Fruit fly (Drosophila melanogaster) whole organism, embryonic: ENCODE results near the gene CG13114.

Experiments
- B-H2 ChIP-seq: fragments of 200-800 bp; sonication (Bioruptor generic); optimal IDR thresholded peaks from 2 replicates; lab custom pipeline; 2018; ENCODE audit warnings: missing biosample characterization, mild to moderate bottlenecking, missing genetic modification characterization
- BtbVII ChIP-seq: fragments of 200-800 bp; sonication (Bioruptor generic); optimal IDR thresholded peaks from 3 replicates; lab custom pipeline; 2017; ENCODE audit warnings: missing biosample characterization, mild to moderate bottlenecking, missing genetic modification characterization
- CG10209 ChIP-seq: fragments of 200-800 bp; sonication (Bioruptor generic); optimal IDR thresholded peaks from 3 replicates; lab custom pipeline; 2017; ENCODE audit warnings: missing biosample characterization, mild to moderate bottlenecking, missing genetic modification characterization, missing genetic modification reagents
- CG10959 ChIP-seq: fragments of 200-800 bp; sonication (Bioruptor generic); IDR thresholded peaks from 2 replicates; pipeline ENCODE4 v1.3.6; 2022; ENCODE audit warnings: missing biosample characterization, missing genetic modification characterization
- CG11456 ChIP-seq: fragments of 200-800 bp; sonication (Bioruptor generic); IDR thresholded peaks from 3 replicates; pipeline ENCODE4 v1.3.6; 2022; ENCODE audit warnings: missing biosample characterization, missing genetic modification characterization
- CG11504 ChIP-seq: fragments of 200-800 bp; sonication (Bioruptor generic); optimal IDR thresholded peaks from 3 replicates; lab custom pipeline; 2019; ENCODE audit warnings: missing biosample characterization, mild to moderate bottlenecking, missing genetic modification characterization, moderate library complexity
- CG11695 ChIP-seq: fragments of 200-800 bp; sonication (Bioruptor generic); IDR thresholded peaks from 3 replicates; pipeline ENCODE4 v1.3.6; 2022; ENCODE audit warnings: missing biosample characterization, missing genetic modification characterization
- CG1233 ChIP-seq: fragments of 200-800 bp; sonication (Bioruptor generic); optimal IDR thresholded peaks from 4 replicates; lab custom pipeline; 2018; ENCODE audit warnings: missing biosample characterization, mild to moderate bottlenecking, missing genetic modification characterization
- CG12744 ChIP-seq: fragments of 200-800 bp; sonication (Bioruptor generic); optimal IDR thresholded peaks from 2 replicates; lab custom pipeline; 2016; ENCODE audit warnings: missing biosample characterization, missing genetic modification characterization
- CG15514 ChIP-seq: fragments of 200-800 bp; sonication (Bioruptor generic); optimal IDR thresholded peaks from 3 replicates; lab custom pipeline; 2017; ENCODE audit warnings: missing biosample characterization, missing genetic modification characterization, mild to moderate bottlenecking, moderate library complexity, missing genetic modification reagents
- CG17802 ChIP-seq: fragments of 200-800 bp; sonication (Bioruptor generic); optimal IDR thresholded peaks from 2 replicates; lab custom pipeline; 2018; ENCODE audit warnings: missing biosample characterization, mild to moderate bottlenecking, missing genetic modification characterization, moderate library complexity
- CG18011 ChIP-seq: fragments of 200-800 bp; sonication (Bioruptor generic); optimal IDR thresholded peaks from 2 replicates; lab custom pipeline; 2017; ENCODE audit warnings: missing biosample characterization, missing genetic modification characterization, mild to moderate bottlenecking, moderate library complexity, missing genotype
- CG18599 ChIP-seq: fragments of 200-800 bp; sonication (Bioruptor generic); optimal IDR thresholded peaks from 3 replicates; lab custom pipeline; 2017; ENCODE audit warnings: missing biosample characterization, missing genetic modification characterization, mild to moderate bottlenecking, moderate library complexity, missing genetic modification reagents
- CG2116 ChIP-seq: fragments of 200-800 bp; sonication (Bioruptor generic); optimal IDR thresholded peaks from 3 replicates; lab custom pipeline; 2018; ENCODE audit warnings: missing biosample characterization, mild to moderate bottlenecking, missing genetic modification characterization
- CG2120 ChIP-seq: fragments of 200-800 bp; sonication (Bioruptor generic); optimal IDR thresholded peaks from 3 replicates; lab custom pipeline; 2016; ENCODE audit warnings: missing biosample characterization, missing genetic modification characterization
- CG2199 ChIP-seq: fragments of 200-800 bp; sonication (Bioruptor generic); IDR thresholded peaks from 3 replicates; pipeline ENCODE4 v1.3.6; 2022; ENCODE audit warnings: missing biosample characterization, missing genetic modification characterization
- CG3163 ChIP-seq: fragments of 200-800 bp; sonication (Bioruptor generic); optimal IDR thresholded peaks from 3 replicates; lab custom pipeline; 2016; ENCODE audit warnings: missing biosample characterization, missing genetic modification characterization
- CG3281 ChIP-seq: fragments of 200-800 bp; sonication (Bioruptor generic); optimal IDR thresholded peaks from 3 replicates; lab custom pipeline; 2017; ENCODE audit warnings: missing biosample characterization, mild to moderate bottlenecking, missing genetic modification characterization
- CG34376 ChIP-seq: fragments of 200-800 bp; sonication (Bioruptor generic); optimal IDR thresholded peaks from 2 replicates; lab custom pipeline; 2018; ENCODE audit warnings: missing biosample characterization, mild to moderate bottlenecking, missing genetic modification characterization
- CG3847 ChIP-seq: fragments of 200-800 bp; sonication (Bioruptor generic); IDR thresholded peaks from 2 replicates; pipeline ENCODE4 v1.3.6; 2022; ENCODE audit warnings: missing biosample characterization, missing genetic modification characterization
- CG3995 ChIP-seq: fragments of 200-800 bp; sonication (Bioruptor generic); optimal IDR thresholded peaks from 3 replicates; lab custom pipeline; 2016; ENCODE audit warnings: missing biosample characterization, missing genetic modification characterization
- CG4328 ChIP-seq: fragments of 200-800 bp; sonication (Bioruptor generic); optimal IDR thresholded peaks from 3 replicates; lab custom pipeline; 2017; ENCODE audit warnings: missing biosample characterization, missing genetic modification reagents, missing genetic modification characterization
- CG4707 ChIP-seq: fragments of 200-800 bp; sonication (Bioruptor generic); optimal IDR thresholded peaks from 2 replicates; lab custom pipeline; 2018; ENCODE audit warnings: missing biosample characterization, mild to moderate bottlenecking, missing genetic modification characterization, moderate library complexity
- CG4854 ChIP-seq: fragments of 200-800 bp; sonication (Bioruptor generic); optimal IDR thresholded peaks from 2 replicates; lab custom pipeline; 2016; ENCODE audit warnings: missing biosample characterization, missing genetic modification characterization, inconsistent platforms
- CG6683 ChIP-seq: fragments of 200-800 bp; sonication (Bioruptor generic); optimal IDR thresholded peaks from 2 replicates; lab custom pipeline; 2017; ENCODE audit warnings: missing biosample characterization, mild to moderate bottlenecking, missing genetic modification characterization, missing genetic modification reagents
- CG6765 ChIP-seq: fragments of 200-800 bp; sonication (Bioruptor generic); optimal IDR thresholded peaks from 3 replicates; lab custom pipeline; 2017; ENCODE audit warnings: missing biosample characterization, mild to moderate bottlenecking, missing genetic modification characterization
- CG7556 ChIP-seq: fragments of 200-800 bp; sonication (Bioruptor generic); optimal IDR thresholded peaks from 2 replicates; lab custom pipeline; 2017; ENCODE audit warnings: missing biosample characterization, mild to moderate bottlenecking, missing genetic modification characterization
- CHES-1-like ChIP-seq: fragments of 200-800 bp; sonication (Bioruptor generic); optimal IDR thresholded peaks from 2 replicates; lab custom pipeline; 2016; ENCODE audit warnings: missing biosample characterization, missing genetic modification characterization
- CkIIα-i1 ChIP-seq: fragments of 200-800 bp; sonication (Bioruptor generic); IDR thresholded peaks from 2 replicates; pipeline ENCODE4 v1.3.6; 2022; ENCODE audit warnings: missing biosample characterization, missing genetic modification characterization
- Dref ChIP-seq: fragments of 200-800 bp; sonication (Bioruptor generic); IDR thresholded peaks from 2 replicates; pipeline ENCODE4 v1.3.6; 2022; ENCODE audit warnings: missing biosample characterization, missing genetic modification characterization
- E2f2 ChIP-seq: fragments of 200-800 bp; sonication (Bioruptor generic); IDR thresholded peaks from 2 replicates; pipeline ENCODE4 v1.3.6; 2022; ENCODE audit warnings: missing biosample characterization, missing genetic modification characterization
- H15 ChIP-seq: fragments of 200-800 bp; sonication (Bioruptor generic); IDR thresholded peaks from 3 replicates; pipeline ENCODE4 v1.3.6; 2022; ENCODE audit warnings: missing biosample characterization, missing genetic modification characterization
- H2.0 ChIP-seq: fragments of 200-800 bp; sonication (Bioruptor generic); IDR thresholded peaks from 2 replicates; pipeline ENCODE4 v1.3.6; 2022; ENCODE audit warnings: missing biosample characterization, missing genetic modification characterization
- HHEX ChIP-seq: fragments of 200-800 bp; sonication (Bioruptor generic); optimal IDR thresholded peaks from 3 replicates; lab custom pipeline; 2017; ENCODE audit warnings: missing biosample characterization, mild to moderate bottlenecking, missing genetic modification characterization, missing genetic modification reagents
- Hmr ChIP-seq: fragments of 200-800 bp; sonication (Bioruptor generic); optimal IDR thresholded peaks from 3 replicates; lab custom pipeline; 2017; ENCODE audit warnings: mild to moderate bottlenecking, missing biosample characterization, missing genetic modification reagents, missing genetic modification characterization
- Lpt ChIP-seq: fragments of >200 bp; optimal IDR thresholded peaks from 2 replicates; lab custom pipeline; 2018; ENCODE audit warnings: missing biosample characterization, missing genetic modification characterization
- Rfx ChIP-seq: fragments of 200-800 bp; sonication (Bioruptor generic); IDR thresholded peaks from 2 replicates; pipeline ENCODE4 v1.3.6; 2022; ENCODE audit warnings: missing biosample characterization, missing genetic modification characterization
- Vsx1 ChIP-seq: fragments of 200-800 bp; sonication (Bioruptor generic); optimal IDR thresholded peaks from 2 replicates; lab custom pipeline; 2017; ENCODE audit warnings: missing biosample characterization, mild to moderate bottlenecking, missing genetic modification characterization, missing genetic modification reagents
- ap ChIP-seq: fragments of 200-800 bp; sonication (Bioruptor generic); IDR thresholded peaks from 2 replicates; pipeline ENCODE4 v1.3.6; 2022; ENCODE audit warnings: missing biosample characterization, missing genetic modification characterization
- caup ChIP-seq: fragments of 200-800 bp; sonication (Bioruptor generic); optimal IDR thresholded peaks from 3 replicates; lab custom pipeline; 2017; ENCODE audit warnings: missing biosample characterization, mild to moderate bottlenecking, missing genetic modification characterization, moderate library complexity; ENCODE audit not compliant: severe bottlenecking
- dm ChIP-seq: fragments of 200-800 bp; sonication (Bioruptor generic); optimal IDR thresholded peaks from 3 replicates; lab custom pipeline; 2016; ENCODE audit warnings: missing biosample characterization, missing genetic modification characterization
- eyg ChIP-seq: fragments of 200-800 bp; sonication (Bioruptor generic); optimal IDR thresholded peaks from 3 replicates; lab custom pipeline; 2016; ENCODE audit warnings: missing biosample characterization, missing genetic modification characterization
- jing ChIP-seq: fragments of 200-800 bp; sonication (Bioruptor generic); optimal IDR thresholded peaks from 2 replicates; lab custom pipeline; 2018; ENCODE audit warnings: missing biosample characterization, mild to moderate bottlenecking, missing genetic modification characterization
- kni ChIP-seq: fragments of 200-800 bp; sonication (Bioruptor generic); optimal IDR thresholded peaks from 3 replicates; lab custom pipeline; 2017; ENCODE audit warnings: mild to moderate bottlenecking, missing biosample characterization, missing genetic modification reagents, missing genetic modification characterization
- lab ChIP-seq: fragments of 200-800 bp; sonication (Bioruptor generic); optimal IDR thresholded peaks from 3 replicates; lab custom pipeline; 2017; ENCODE audit warnings: missing biosample characterization, missing genetic modification characterization, mild to moderate bottlenecking, moderate library complexity, missing genetic modification reagents
- pho ChIP-seq: fragments of 200-800 bp; sonication (Bioruptor generic); optimal IDR thresholded peaks from 2 replicates; lab custom pipeline; 2016; ENCODE audit warnings: missing biosample characterization, missing genetic modification characterization
- sc ChIP-seq, 3 experiments: fragments of >200 bp in 2 of 3; fragments of 200-800 bp in 1 of 3; sonication (Bioruptor generic) in 1 of 3; optimal IDR thresholded peaks; 2 replicates in 2 of 3; 3 replicates in 1 of 3; lab custom pipeline; 2017; ENCODE audit warnings: mild to moderate bottlenecking in 1 of 3, missing biosample characterization in 1 of 3, missing genetic modification characterization in 1 of 3, missing genetic modification reagents in 1 of 3
- so ChIP-seq: fragments of 200-800 bp; sonication (Bioruptor generic); IDR thresholded peaks from 3 replicates; pipeline ENCODE4 v1.3.6; 2022; ENCODE audit warnings: missing biosample characterization, missing genetic modification characterization
- sob ChIP-seq: fragments of 200-800 bp; sonication (Bioruptor generic); IDR thresholded peaks from 2 replicates; pipeline ENCODE4 v1.3.6; 2022; ENCODE audit warnings: missing biosample characterization, missing genetic modification characterization
- trh ChIP-seq: fragments of 200-800 bp; sonication (Bioruptor generic); optimal IDR thresholded peaks from 2 replicates; lab custom pipeline; 2016; ENCODE audit warnings: missing biosample characterization, missing genetic modification characterization

The CG13114 gene

dm6 chr2L:9509653-9510052 is 36.0 kb upstream of the CG13114 start (continued):
- TF ChIP-seq jing (GFP tag; lab: Kevin White, UChicago) (no peak), CG3163 (GFP tag; lab: Kevin White, UChicago) (no peak), pho (GFP tag; lab: Kevin White, UChicago) (peak; percentile 21), B-H2 (GFP tag; lab: Kevin White, UChicago) (no peak), trh (GFP tag; lab: Kevin White, UChicago) (no peak), CG18599 (GFP tag; lab: Kevin White, UChicago) (peak; percentile 48), CG11456 (GFP tag; lab: Robert Waterston, UW) (no peak), caup (peak; percentile 60), CkIIα-i1 (no peak), CG7556 (GFP tag; lab: Kevin White, UChicago) (peak; percentile 23), E2f2 (GFP tag; lab: Robert Waterston, UW) (peak; percentile 35), ap (GFP tag; lab: Robert Waterston, UW) (no peak), CG11695 (GFP tag; lab: Robert Waterston, UW) (0 out of 3 replicates have a peak, but pooled peaks have one; percentile 6), CG4854 (GFP tag; lab: Kevin White, UChicago) (peak; percentile 16), Dref (GFP tag; lab: Robert Waterston, UW) (no peak), H2.0 (no peak), CG4707 (GFP tag; lab: Kevin White, UChicago) (no peak), Rfx (GFP tag; lab: Robert Waterston, UW) (peak; percentile 51; the same call in 1 of the 2 replicates), H15 (GFP tag; lab: Robert Waterston, UW) (no peak), CG2199 (GFP tag; lab: Robert Waterston, UW) (no peak), sob (GFP tag; lab: Robert Waterston, UW) (peak; percentile 40; the same call in 1 of the 2 replicates), CG6765 (GFP tag; lab: Kevin White, UChicago) (peak; percentile 60), CG3995 (no peak), sc (optimal IDR thresholded peaks at IDR 0.05; lab: Kevin White, UChicago) (no peak), sc (GFP tag; optimal IDR thresholded peaks at IDR 0.05; lab: Kevin White, UChicago) (peak; percentile 1), lab (GFP tag; lab: Kevin White, UChicago) (peak; percentile 53), CG2116 (GFP tag; lab: Kevin White, UChicago) (no peak), BtbVII (peak; percentile 65), Vsx1 (GFP tag; lab: Kevin White, UChicago) (peak; percentile 2), eyg (GFP tag; lab: Kevin White, UChicago) (peak; percentile 33), CG15514 (GFP tag; lab: Kevin White, UChicago) (peak; percentile 70), CG34376 (GFP tag; lab: Kevin White, UChicago) (peak; percentile 26), CHES-1-like (GFP tag; lab: Kevin White, UChicago) (peak; percentile 16), CG3281 (GFP tag; lab: Kevin White, UChicago) (peak; percentile 53), CG10209 (GFP tag; lab: Kevin White, UChicago) (peak; percentile 41), CG2120 (GFP tag; lab: Kevin White, UChicago) (peak; percentile 47), CG4328 (peak; percentile 4), CG12744 (GFP tag; lab: Kevin White, UChicago) (no peak), CG10959 (no peak), Lpt (GFP tag; lab: Kevin White, UChicago) (no peak), CG17802 (tag; lab: Kevin White, UChicago) (no peak), dm (GFP tag; lab: Kevin White, UChicago) (no peak), CG3847 (GFP tag; lab: Robert Waterston, UW) (0 out of 2 replicates have a peak, but pooled peaks have one; percentile 24), kni (no peak), CG18011 (GFP tag; lab: Kevin White, UChicago) (peak; percentile 13), CG11504 (tag; lab: Kevin White, UChicago) (no peak), CG6683 (peak; percentile 11), HHEX (GFP tag; lab: Kevin White, UChicago) (peak; percentile 53), Hmr (GFP tag; lab: Kevin White, UChicago) (peak; percentile 68), so (GFP tag; lab: Robert Waterston, UW) (0 out of 3 replicates have a peak, but pooled peaks have one; percentile 57), CG1233 (GFP tag; lab: Kevin White, UChicago) (peak; percentile 7)
